Fruit fly (Drosophila melanogaster): ENCODE results near the gene Doa.

- TF ChIP-seq CG13204 (GFP tag; optimal IDR thresholded peaks at IDR 0.05) (no peak), CG14655 (GFP tag; optimal IDR thresholded peaks at IDR 0.05) (no peak), CG9948 (tag; optimal IDR thresholded peaks at IDR 0.05) (no peak), EcR (GFP tag; optimal IDR thresholded peaks at IDR 0.05) (no peak), fd96Ca (GFP tag; IDR thresholded peaks at IDR 0.05) (no peak), CG10348 (GFP tag; IDR thresholded peaks at IDR 0.05) (no peak), CG17806 (tag; optimal IDR thresholded peaks at IDR 0.05) (no peak), CG4496 (GFP tag; IDR thresholded peaks at IDR 0.05) (no peak), Pif1B (GFP tag; optimal IDR thresholded peaks at IDR 0.05) (no peak), Ets98B (GFP tag; IDR thresholded peaks at IDR 0.05) (no peak), D1 (tag; optimal IDR thresholded peaks at IDR 0.05) (no peak), CG8301 (tag; optimal IDR thresholded peaks at IDR 0.05) (no peak)
Observed at dm6 chr3R:28870364-28870763, 17.5 kb upstream of the Doa start.
